Fruit fly (Drosophila melanogaster) whole organism, embryonic: ENCODE data around the gene Syp.

Source experiments
- Awh ChIP-seq: fragments of 200-800 bp; sonication (Bioruptor generic); IDR thresholded peaks from 2 replicates; pipeline ENCODE4, ENCODE4 v1.3.6; 2022; ENCODE audit warnings: missing biosample characterization, missing genetic modification characterization
- Bgb ChIP-seq: fragments of 200-800 bp; sonication (Bioruptor generic); IDR thresholded peaks from 2 replicates; pipeline ENCODE4 v1.3.6; 2022; ENCODE audit warnings: missing biosample characterization, missing genetic modification characterization; ENCODE audit not compliant: partially characterized antibody
- Blimp-1 ChIP-seq: fragments of 200-800 bp; sonication (Bioruptor generic); optimal IDR thresholded peaks from 3 replicates; lab custom pipeline; 2018; ENCODE audit warnings: missing biosample characterization, missing genetic modification characterization, mild to moderate bottlenecking, moderate library complexity, missing genetic modification reagents
- CG10147 ChIP-seq: fragments of 200-800 bp; sonication (Bioruptor generic); optimal IDR thresholded peaks from 2 replicates; lab custom pipeline; 2019; ENCODE audit warnings: missing biosample characterization, mild to moderate bottlenecking, missing genetic modification characterization, moderate library complexity
- CG10959 ChIP-seq: fragments of 200-800 bp; sonication (Bioruptor generic); IDR thresholded peaks from 2 replicates; pipeline ENCODE4 v1.3.6; 2022; ENCODE audit warnings: missing biosample characterization, missing genetic modification characterization
- CG11247 ChIP-seq: fragments of 200-800 bp; sonication (Bioruptor generic); IDR thresholded peaks from 2 replicates; pipeline ENCODE4 v1.3.6; 2022; ENCODE audit warnings: missing biosample characterization, missing genetic modification characterization
- CG11398 ChIP-seq: fragments of 200-800 bp; sonication (Bioruptor generic); optimal IDR thresholded peaks from 2 replicates; lab custom pipeline; 2016; ENCODE audit warnings: missing biosample characterization, missing genetic modification characterization
- CG12391 ChIP-seq: fragments of 200-800 bp; sonication (Bioruptor generic); optimal IDR thresholded peaks from 3 replicates; lab custom pipeline; 2018; ENCODE audit warnings: missing biosample characterization, mild to moderate bottlenecking, missing genetic modification characterization, moderate library complexity
- CG13894 ChIP-seq: fragments of 200-800 bp; sonication (Bioruptor generic); optimal IDR thresholded peaks from 3 replicates; lab custom pipeline; 2018; ENCODE audit warnings: missing biosample characterization, mild to moderate bottlenecking, missing genetic modification characterization, moderate library complexity
- CG15601 ChIP-seq: fragments of 200-800 bp; sonication (Bioruptor generic); optimal IDR thresholded peaks from 3 replicates; lab custom pipeline; 2019; ENCODE audit warnings: missing biosample characterization, mild to moderate bottlenecking, missing genetic modification characterization, moderate library complexity
- CG17359 ChIP-seq: fragments of 200-800 bp; sonication (Bioruptor generic); optimal IDR thresholded peaks from 3 replicates; lab custom pipeline; 2018; ENCODE audit warnings: missing biosample characterization, mild to moderate bottlenecking, missing genetic modification characterization, moderate library complexity
- CG17361 ChIP-seq: fragments of 200-800 bp; sonication (Bioruptor generic); IDR thresholded peaks from 3 replicates; pipeline ENCODE4 v1.3.6; 2022; ENCODE audit warnings: missing biosample characterization, missing genetic modification characterization
- CG2202 ChIP-seq: fragments of 200-800 bp; sonication (Bioruptor generic); optimal IDR thresholded peaks from 2 replicates; lab custom pipeline; 2018; ENCODE audit warnings: missing biosample characterization, mild to moderate bottlenecking, missing genetic modification characterization
- CG31365 ChIP-seq: fragments of 200-800 bp; sonication (Bioruptor generic); optimal IDR thresholded peaks from 2 replicates; lab custom pipeline; 2018; ENCODE audit warnings: missing biosample characterization, mild to moderate bottlenecking, missing genetic modification characterization
- CG31388 ChIP-seq: fragments of 200-800 bp; sonication (Bioruptor generic); optimal IDR thresholded peaks from 2 replicates; lab custom pipeline; 2016; ENCODE audit warnings: missing biosample characterization, missing genetic modification characterization
- CG32772 ChIP-seq: fragments of 200-800 bp; sonication (Bioruptor generic); IDR thresholded peaks from 2 replicates; pipeline ENCODE4 v1.3.6; 2022; ENCODE audit warnings: missing biosample characterization, missing genetic modification characterization
- CG3847 ChIP-seq: fragments of 200-800 bp; sonication (Bioruptor generic); IDR thresholded peaks from 2 replicates; pipeline ENCODE4 v1.3.6; 2022; ENCODE audit warnings: missing biosample characterization, missing genetic modification characterization
- CG4404 ChIP-seq: fragments of 200-800 bp; sonication (Bioruptor generic); IDR thresholded peaks from 2 replicates; pipeline ENCODE4 v1.3.6; 2022; ENCODE audit warnings: missing biosample characterization, missing genetic modification characterization
- CG6175 ChIP-seq: fragments of 200-800 bp; sonication (Bioruptor generic); IDR thresholded peaks from 3 replicates; pipeline ENCODE4 v1.3.6; 2022; ENCODE audit warnings: missing biosample characterization, missing genetic modification characterization
- CG9932 ChIP-seq: fragments of 200-800 bp; sonication (Bioruptor generic); IDR thresholded peaks from 2 replicates; pipeline ENCODE4 v1.3.6; 2022; ENCODE audit warnings: missing biosample characterization, missing genetic modification characterization
- Ets65A ChIP-seq: fragments of 200-800 bp; sonication (Bioruptor generic); peaks from one replicate; lab custom pipeline; 2016; ENCODE audit warnings: missing biosample characterization, missing genetic modification characterization
- HLHmδ ChIP-seq: fragments of 200-800 bp; sonication (Bioruptor generic); optimal IDR thresholded peaks from 2 replicates; lab custom pipeline; 2018; ENCODE audit warnings: missing biosample characterization, mild to moderate bottlenecking, missing genetic modification characterization, moderate library complexity
- Jarid2 ChIP-seq: fragments of 200-800 bp; sonication (Bioruptor generic); optimal IDR thresholded peaks from 3 replicates; lab custom pipeline; 2017; ENCODE audit warnings: mild to moderate bottlenecking, missing biosample characterization, missing genetic modification reagents, missing genetic modification characterization
- Lim3 ChIP-seq: fragments of 200-800 bp; sonication (Bioruptor generic); IDR thresholded peaks from 2 replicates; pipeline ENCODE4 v1.3.6; 2022; ENCODE audit warnings: missing biosample characterization, missing genetic modification characterization
- Sox100B ChIP-seq: fragments of 200-800 bp; sonication (Bioruptor generic); optimal IDR thresholded peaks from 3 replicates; lab custom pipeline; 2018; ENCODE audit warnings: missing biosample characterization, mild to moderate bottlenecking, missing genetic modification characterization
- TFAM ChIP-seq: fragments of 200-800 bp; sonication (Bioruptor generic); optimal IDR thresholded peaks from 2 replicates; lab custom pipeline; 2017; ENCODE audit warnings: missing biosample characterization, missing genetic modification characterization, inconsistent platforms
- Vsx1 ChIP-seq: fragments of 200-800 bp; sonication (Bioruptor generic); optimal IDR thresholded peaks from 2 replicates; lab custom pipeline; 2017; ENCODE audit warnings: missing biosample characterization, mild to moderate bottlenecking, missing genetic modification characterization, missing genetic modification reagents
- ac ChIP-seq: fragments of 200-800 bp; sonication (Bioruptor generic); optimal IDR thresholded peaks from 3 replicates; lab custom pipeline; 2017; ENCODE audit warnings: missing biosample characterization, mild to moderate bottlenecking, missing genetic modification characterization
- cas ChIP-seq: fragments of 200-800 bp; sonication (Bioruptor generic); IDR thresholded peaks from 2 replicates; pipeline ENCODE4 v1.3.6; 2022; ENCODE audit warnings: missing biosample characterization, missing genetic modification characterization
- emc ChIP-seq: fragments of 200-800 bp; sonication (Bioruptor generic); optimal IDR thresholded peaks from 2 replicates; lab custom pipeline; 2016; ENCODE audit warnings: missing biosample characterization, missing genetic modification characterization
- exex ChIP-seq: fragments of 200-800 bp; sonication (Bioruptor generic); optimal IDR thresholded peaks from 4 replicates; lab custom pipeline; 2018; ENCODE audit warnings: missing biosample characterization, mild to moderate bottlenecking, missing genetic modification characterization, moderate library complexity
- fd102C ChIP-seq: fragments of 200-800 bp; sonication (Bioruptor generic); optimal IDR thresholded peaks from 2 replicates; lab custom pipeline; 2018; ENCODE audit warnings: missing biosample characterization, mild to moderate bottlenecking, missing genetic modification characterization, moderate library complexity
- gsb ChIP-seq: fragments of 200-800 bp; sonication (Bioruptor generic); IDR thresholded peaks from 2 replicates; pipeline ENCODE4 v1.3.6; 2022; ENCODE audit warnings: missing biosample characterization, missing genetic modification characterization
- hbn ChIP-seq: fragments of 200-800 bp; sonication (Bioruptor generic); IDR thresholded peaks from 2 replicates; pipeline ENCODE4 v1.3.6; 2022; ENCODE audit warnings: missing biosample characterization, missing genetic modification characterization; ENCODE audit not compliant: partially characterized antibody
- hkb ChIP-seq, 2 experiments: fragments of 200-800 bp in 1 of 2; fragments of >200 bp in 1 of 2; sonication (Bioruptor generic) in 1 of 2; IDR thresholded peaks in 1 of 2; optimal IDR thresholded peaks in 1 of 2; 2 replicates each; pipeline versions ENCODE4 v1.3.6 to Lab custom; 2017 to 2022; ENCODE audit warnings: missing biosample characterization in 1 of 2, missing genetic modification characterization in 1 of 2
- ken ChIP-seq: fragments of 200-800 bp; sonication (Bioruptor generic); IDR thresholded peaks from 3 replicates; pipeline ENCODE4 v1.3.6; 2022; ENCODE audit warnings: missing biosample characterization, missing genetic modification characterization
- mld ChIP-seq: fragments of 200-800 bp; sonication (Bioruptor generic); IDR thresholded peaks from 3 replicates; pipeline ENCODE4 v1.3.6; 2022; ENCODE audit warnings: missing biosample characterization, missing genetic modification characterization; ENCODE audit not compliant: partially characterized antibody
- nmo ChIP-seq: fragments of 200-800 bp; sonication (Bioruptor generic); optimal IDR thresholded peaks from 2 replicates; lab custom pipeline; 2018; ENCODE audit warnings: missing biosample characterization, mild to moderate bottlenecking, missing genetic modification characterization, moderate library complexity
- pros ChIP-seq: fragments of 200-800 bp; sonication (Bioruptor generic); optimal IDR thresholded peaks from 3 replicates; lab custom pipeline; 2019; ENCODE audit warnings: missing biosample characterization, mild to moderate bottlenecking, missing genetic modification characterization, moderate library complexity
- row ChIP-seq: fragments of 200-800 bp; sonication (Bioruptor generic); IDR thresholded peaks from 3 replicates; pipeline ENCODE4 v1.3.6; 2022; ENCODE audit warnings: missing biosample characterization, missing genetic modification characterization
- scrt ChIP-seq: fragments of 200-800 bp; sonication (Bioruptor generic); optimal IDR thresholded peaks from 2 replicates; lab custom pipeline; 2018; ENCODE audit warnings: missing biosample characterization, mild to moderate bottlenecking, missing genetic modification characterization, moderate library complexity
- shn ChIP-seq: fragments of 200-800 bp; sonication (Bioruptor generic); optimal IDR thresholded peaks from 3 replicates; lab custom pipeline; 2016; ENCODE audit warnings: missing biosample characterization, missing genetic modification characterization
- slp2 ChIP-seq: fragments of 200-800 bp; sonication (Bioruptor generic); optimal IDR thresholded peaks from 2 replicates; lab custom pipeline; 2016; ENCODE audit warnings: missing biosample characterization, missing genetic modification characterization
- sob ChIP-seq: fragments of 200-800 bp; sonication (Bioruptor generic); IDR thresholded peaks from 2 replicates; pipeline ENCODE4 v1.3.6; 2022; ENCODE audit warnings: missing biosample characterization, missing genetic modification characterization
- sug ChIP-seq: fragments of 200-800 bp; optimal IDR thresholded peaks from 2 replicates; lab custom pipeline; 2019; ENCODE audit warnings: missing biosample characterization, mild to moderate bottlenecking, missing genetic modification characterization, moderate library complexity
- tio ChIP-seq: fragments of 200-800 bp; sonication (Bioruptor generic); optimal IDR thresholded peaks from 2 replicates; lab custom pipeline; 2017; ENCODE audit warnings: missing biosample characterization, missing genetic modification characterization, inconsistent platforms
- usp ChIP-seq: fragments of >200 bp; optimal IDR thresholded peaks from 2 replicates; lab custom pipeline; 2017; ENCODE audit warnings: missing biosample characterization, missing genetic modification characterization
- yki ChIP-seq: fragments of >200 bp; optimal IDR thresholded peaks from 3 replicates; lab custom pipeline; 2018

Gene Syp

dm6 chr3R:20818689-20819088, 62.2 kb downstream of the Syp start, which contains the start of gene CG17270 (continued):
- TF ChIP-seq sug (tag; lab: Kevin White, UChicago) (peak; percentile 35), Bgb (0 out of 2 replicates have a peak, but pooled peaks have one; percentile 10), Blimp-1 (GFP tag; lab: Kevin White, UChicago) (no peak), pros (no peak), Jarid2 (peak; percentile 57), CG11247 (GFP tag; lab: Robert Waterston, UW) (0 out of 2 replicates have a peak, but pooled peaks have one; percentile 8), fd102C (GFP tag; lab: Kevin White, UChicago) (no peak), row (peak; percentile 50; the same call in 1 of the 3 replicates), Ets65A (GFP tag; lab: Kevin White, UChicago) (peak; percentile 4), hkb (optimal IDR thresholded peaks at IDR 0.05; lab: Kevin White, UChicago) (no peak), hkb (GFP tag; IDR thresholded peaks at IDR 0.05; lab: Robert Waterston, UW) (0 out of 2 replicates have a peak, but pooled peaks have one; percentile 14), Lim3 (GFP tag; lab: Robert Waterston, UW) (no peak), gsb (GFP tag; lab: Robert Waterston, UW) (0 out of 2 replicates have a peak, but pooled peaks have one; percentile 32)

dm6 chr3R:20821815-20822375, 65.4 kb downstream of the Syp start, which contains the start of the genes CG17271 and RpS20:
Gene CG17271, minus strand, starts transcription at chr3R:20821848.
Gene RpS20, plus strand, starts transcription at chr3R:20822181.
- peak; percentile 90 for TF ChIP-seq CG17361 (GFP tag; lab: Robert Waterston, UW)
- peak; percentile 67 for TF ChIP-seq CG10959 (GFP tag; lab: Robert Waterston, UW)
- TF ChIP-seq CG3847 (GFP tag; lab: Robert Waterston, UW): peak; percentile 90
- TF ChIP-seq CG12391 (tag; lab: Kevin White, UChicago): peak; percentile 95
- peak; percentile 69 for TF ChIP-seq scrt (GFP tag; lab: Kevin White, UChicago)
- peak; percentile 87 for TF ChIP-seq CG32772 (GFP tag; lab: Robert Waterston, UW)
- peak; percentile 52 for TF ChIP-seq CG31365 (tag; lab: Kevin White, UChicago)
- TF ChIP-seq CG4404 (GFP tag; lab: Robert Waterston, UW): peak; percentile 89
- TF ChIP-seq exex (tag; lab: Kevin White, UChicago): peak; percentile 58
- TF ChIP-seq CG17359 (tag; lab: Kevin White, UChicago): peak; percentile 87
- TF ChIP-seq yki: peak; percentile 85
- peak; percentile 82 for TF ChIP-seq Sox100B (GFP tag; lab: Kevin White, UChicago)
- peak; percentile 61; the same call in 1 of the 3 replicates for TF ChIP-seq CG6175 (GFP tag; lab: Robert Waterston, UW)
- TF ChIP-seq Bgb: peak; percentile 48; the same call in 1 of the 2 replicates
- TF ChIP-seq CG9932 (GFP tag; lab: Robert Waterston, UW): peak; percentile 96
- TF ChIP-seq CG31388 (GFP tag; lab: Kevin White, UChicago): peak; percentile 78
- TF ChIP-seq shn (GFP tag; lab: Kevin White, UChicago): peak; percentile 95
- peak; percentile 67 for TF ChIP-seq TFAM (GFP tag; lab: Kevin White, UChicago)
- peak; percentile 85 for TF ChIP-seq CG13894 (tag; lab: Kevin White, UChicago)
- TF ChIP-seq usp (GFP tag; lab: Kevin White, UChicago): no peak
- TF ChIP-seq Vsx1 (GFP tag; lab: Kevin White, UChicago): peak; percentile 30
- TF ChIP-seq mld: no peak
- peak; percentile 93 for TF ChIP-seq nmo (GFP tag; lab: Kevin White, UChicago)
- peak; percentile 86 for TF ChIP-seq tio
- TF ChIP-seq Awh (GFP tag; lab: Robert Waterston, UW): peak; percentile 87
- TF ChIP-seq row: peak; percentile 96
- TF ChIP-seq CG15601 (tag; lab: Kevin White, UChicago): peak; percentile 100
- TF ChIP-seq HLHmδ (GFP tag; lab: Kevin White, UChicago): peak; percentile 7
- peak; percentile 90 for TF ChIP-seq emc (GFP tag; lab: Kevin White, UChicago)
- TF ChIP-seq CG11398 (GFP tag; lab: Kevin White, UChicago): peak; percentile 92
- TF ChIP-seq ken (GFP tag; lab: Robert Waterston, UW): peak; percentile 89
- TF ChIP-seq cas (GFP tag; lab: Robert Waterston, UW): peak; percentile 65; the same call in 1 of the 2 replicates
- TF ChIP-seq CG2202 (tag; lab: Kevin White, UChicago): peak; percentile 79
- TF ChIP-seq ac: peak; percentile 58
- TF ChIP-seq sob (GFP tag; lab: Robert Waterston, UW): peak; percentile 92
- TF ChIP-seq hbn (GFP tag; lab: Robert Waterston, UW): 0 out of 2 replicates have a peak, but pooled peaks have one; percentile 32
- peak; percentile 75 for TF ChIP-seq CG10147 (GFP tag; lab: Kevin White, UChicago)
- peak; percentile 89 for TF ChIP-seq slp2
